Worm (Caenorhabditis elegans): Measurements from ENCODE around the gene unc-43.

The unc-43 gene

ce11 chrIV:10349871-10350640, at the start of gene unc-43, which contains the start of gene Y43C5B.3:
Gene unc-43 (minus strand): TSS chrIV:10350217.
Gene Y43C5B.3 (plus strand): TSS chrIV:10350590.
- TF ChIP-seq pqm-1 (tag; optimal IDR thresholded peaks at IDR 0.05) (peak; percentile 86), nhr-11 (tag; optimal IDR thresholded peaks at IDR 0.05) (no peak), hmg-11 (tag; optimal IDR thresholded peaks at IDR 0.05) (no peak), elt-2 (tag; optimal IDR thresholded peaks at IDR 0.05) (peak; percentile 84), R02D3.7 (tag; optimal IDR thresholded peaks at IDR 0.05) (no peak), ceh-9 (tag; optimal IDR thresholded peaks at IDR 0.05) (no peak), mdl-1 (tag; optimal IDR thresholded peaks at IDR 0.05) (no peak), nhr-28 (tag; optimal IDR thresholded peaks at IDR 0.05) (no peak), pha-4 (tag; optimal IDR thresholded peaks at IDR 0.05) (peak; percentile 66), mml-1 (tag; optimal IDR thresholded peaks at IDR 0.05) (no peak), nhr-43 (tag; optimal IDR thresholded peaks at IDR 0.05; ENCODE audit: poor library complexity, severe bottlenecking) (no peak), nfya-1 (tag; optimal IDR thresholded peaks at IDR 0.05; ENCODE audit: insufficient read depth) (no peak), egl-27 (tag; optimal IDR thresholded peaks at IDR 0.05) (no peak), ztf-4 (tag; optimal IDR thresholded peaks at IDR 0.05) (no peak)

ce11 chrIV:10398244-10398643, 48.2 kb upstream of the unc-43 start:
- TF ChIP-seq elt-2 (tag; optimal IDR thresholded peaks at IDR 0.05) (no peak), fkh-10 (GFP tag; optimal IDR thresholded peaks at IDR 0.05) (peak; percentile 32), nhr-76 (tag; optimal IDR thresholded peaks at IDR 0.05) (no peak), ceh-9 (tag; optimal IDR thresholded peaks at IDR 0.05) (no peak), nfya-1 (tag; optimal IDR thresholded peaks at IDR 0.05; ENCODE audit: insufficient read depth) (peak; percentile 10)

ce11 chrIV:10396827-10397226, 46.8 kb upstream of the unc-43 start:
- TF ChIP-seq ceh-9 (tag; optimal IDR thresholded peaks at IDR 0.05) (no peak), nhr-25 (tag; optimal IDR thresholded peaks at IDR 0.05) (no peak), mdl-1 (tag; optimal IDR thresholded peaks at IDR 0.05) (no peak), nhr-23 (tag; optimal IDR thresholded peaks at IDR 0.05) (no peak), fkh-10 (GFP tag; optimal IDR thresholded peaks at IDR 0.05) (peak; percentile 67), R02D3.7 (tag; optimal IDR thresholded peaks at IDR 0.05) (no peak)

ce11 chrIV:10394858-10395257, 44.8 kb upstream of the unc-43 start, which contains the start of gene R10H10.4:
Gene R10H10.4 (minus strand): TSS chrIV:10394958.
- TF ChIP-seq fkh-10 (GFP tag; optimal IDR thresholded peaks at IDR 0.05): no peak
- no peak for TF ChIP-seq ztf-11 (tag; optimal IDR thresholded peaks at IDR 0.05)
- no peak for TF ChIP-seq unc-39 (tag; optimal IDR thresholded peaks at IDR 0.05)

ce11 chrIV:10391827-10392226, 41.8 kb upstream of the unc-43 start, which contains the start of gene spe-26:
Gene spe-26 (minus strand): TSS chrIV:10391927.
- TF ChIP-seq ZK546.5 (tag; optimal IDR thresholded peaks at IDR 0.05): no peak
- TF ChIP-seq R02D3.7 (tag; optimal IDR thresholded peaks at IDR 0.05): no peak
- TF ChIP-seq nhr-67 (tag; optimal IDR thresholded peaks at IDR 0.05): no peak
- no peak for TF ChIP-seq pha-4 (tag; optimal IDR thresholded peaks at IDR 0.05)
- no peak for TF ChIP-seq nhr-43 (tag; optimal IDR thresholded peaks at IDR 0.05; ENCODE audit: poor library complexity, severe bottlenecking)
- TF ChIP-seq fkh-10 (GFP tag; optimal IDR thresholded peaks at IDR 0.05): no peak
- no peak for TF ChIP-seq daf-12 (tag; optimal IDR thresholded peaks at IDR 0.05)
- no peak for TF ChIP-seq elt-1 (tag; optimal IDR thresholded peaks at IDR 0.05)
- TF ChIP-seq nhr-11 (tag; optimal IDR thresholded peaks at IDR 0.05): no peak
- TF ChIP-seq nfya-1 (tag; optimal IDR thresholded peaks at IDR 0.05; ENCODE audit: insufficient read depth): no peak

- TF ChIP-seq elt-2 (tag; optimal IDR thresholded peaks at IDR 0.05) (peak; percentile 85), ceh-28 (tag; optimal IDR thresholded peaks at IDR 0.05) (no peak), pqm-1 (tag; optimal IDR thresholded peaks at IDR 0.05) (peak; percentile 78)
Measured at ce11 chrIV:10388263-10388662, 38.2 kb upstream of the unc-43 start, which contains the start of gene R10H10.3. Gene R10H10.3 (plus strand): TSS chrIV:10388505.

- no peak for TF ChIP-seq nhr-28 (tag; optimal IDR thresholded peaks at IDR 0.05)
- TF ChIP-seq unc-62 (GFP tag; optimal IDR thresholded peaks at IDR 0.05): no peak
- no peak for TF ChIP-seq elt-2 (tag; optimal IDR thresholded peaks at IDR 0.05)
- TF ChIP-seq lin-15B (tag; optimal IDR thresholded peaks at IDR 0.05): no peak
- TF ChIP-seq lin-39 (tag; optimal IDR thresholded peaks at IDR 0.05): no peak
- TF ChIP-seq nhr-237 (tag; optimal IDR thresholded peaks at IDR 0.05): no peak
- TF ChIP-seq nhr-11 (tag; optimal IDR thresholded peaks at IDR 0.05): no peak
- no peak for TF ChIP-seq nhr-77 (tag; optimal IDR thresholded peaks at IDR 0.05)
- TF ChIP-seq zag-1 (tag; optimal IDR thresholded peaks at IDR 0.05): no peak
- TF ChIP-seq nhr-67 (tag; optimal IDR thresholded peaks at IDR 0.05): no peak
- TF ChIP-seq snpc-4 (tag; optimal IDR thresholded peaks at IDR 0.05): no peak
- TF ChIP-seq nhr-43 (tag; optimal IDR thresholded peaks at IDR 0.05; ENCODE audit: poor library complexity, severe bottlenecking): no peak
Measured at ce11 chrIV:10387113-10387512, 37.1 kb upstream of the unc-43 start, which contains the start of gene nfu-1. Gene nfu-1 (plus strand): TSS chrIV:10387413.
